Worm (Caenorhabditis elegans): ENCODE results near the gene Y53F4B.5.
A peak's percentile ranks its signal among the peaks of the same experiment; 100 is the strongest.
"Not testable (repeated sequence)": the region's sequence is repeated elsewhere in the genome, so short reads cannot be mapped to it uniquely, and the experiment has no call there.

Y53F4B.5 gene

ce11 chrII:15010366-15011235 lies 26.8 kb upstream of the Y53F4B.5 start, which contains the start of the genes Y53F4B.9 and Y53F4B.11 (continued):
- TF ChIP-seq lsy-2 (tag; optimal IDR thresholded peaks at IDR 0.05), result peak; percentile 78 to 87

- TF ChIP-seq ztf-1 (GFP tag; conservative IDR thresholded peaks at IDR 0.05) (no peak), peb-1 (tag; optimal IDR thresholded peaks at IDR 0.05) (no peak), sma-3 (GFP tag; optimal IDR thresholded peaks at IDR 0.05) (no peak), R02D3.7 (tag; optimal IDR thresholded peaks at IDR 0.05) (no peak), egl-27 (tag; optimal IDR thresholded peaks at IDR 0.05) (no peak), gmeb-1 (tag; optimal IDR thresholded peaks at IDR 0.05) (no peak), ztf-4 (tag; optimal IDR thresholded peaks at IDR 0.05) (no peak), ceh-16 (tag; optimal IDR thresholded peaks at IDR 0.05) (no peak), mbf-1 (tag; optimal IDR thresholded peaks at IDR 0.05) (no peak)
Measured at ce11 chrII:15008481-15009057, 24.8 kb upstream of the Y53F4B.5 start.

ce11 chrII:15005118-15005517 lies 21.3 kb upstream of the Y53F4B.5 start:
- no peak for TF ChIP-seq R02D3.7 (tag; optimal IDR thresholded peaks at IDR 0.05)
- no peak for TF ChIP-seq nhr-21 (tag; optimal IDR thresholded peaks at IDR 0.05)
- no peak for TF ChIP-seq elt-3 (tag; optimal IDR thresholded peaks at IDR 0.05)
- TF ChIP-seq C34F6.9 (tag; optimal IDR thresholded peaks at IDR 0.05), result no peak
- TF ChIP-seq unc-55 (GFP tag; optimal IDR thresholded peaks at IDR 0.05), result no peak
- no peak for TF ChIP-seq ceh-82 (tag; optimal IDR thresholded peaks at IDR 0.05)
- TF ChIP-seq lin-11 (tag; optimal IDR thresholded peaks at IDR 0.05), result no peak
- TF ChIP-seq alr-1 (tag; optimal IDR thresholded peaks at IDR 0.05), result no peak
- TF ChIP-seq elt-1 (tag; optimal IDR thresholded peaks at IDR 0.05), result no peak
- TF ChIP-seq skn-1 (tag; optimal IDR thresholded peaks at IDR 0.05), result no peak
- TF ChIP-seq gmeb-1 (tag; optimal IDR thresholded peaks at IDR 0.05), result no peak

- peak; percentile 56 for TF ChIP-seq unc-55 (GFP tag; optimal IDR thresholded peaks at IDR 0.05)
- TF ChIP-seq nhr-25 (tag; optimal IDR thresholded peaks at IDR 0.05), result no peak
Measured at ce11 chrII:15004538-15004937, 20.7 kb upstream of the Y53F4B.5 start.

- TF ChIP-seq nhr-11 (tag; optimal IDR thresholded peaks at IDR 0.05) (no peak), nhr-6 (tag; optimal IDR thresholded peaks at IDR 0.05) (no peak), snpc-4 (tag; optimal IDR thresholded peaks at IDR 0.05) (no peak), lin-11 (tag; optimal IDR thresholded peaks at IDR 0.05) (no peak), elt-1 (tag; optimal IDR thresholded peaks at IDR 0.05) (no peak), skn-1 (tag; optimal IDR thresholded peaks at IDR 0.05) (no peak), Y55F3AM.14 (GFP tag; optimal IDR thresholded peaks at IDR 0.05) (no peak), sma-9 (GFP tag; optimal IDR thresholded peaks at IDR 0.05) (no peak), sma-9 (tag; optimal IDR thresholded peaks at IDR 0.05) (no peak), blmp-1 (tag; optimal IDR thresholded peaks at IDR 0.05; ENCODE audit: insufficient read depth) (no peak), nhr-129 (tag; optimal IDR thresholded peaks at IDR 0.05) (no peak), ZK546.5 (tag; optimal IDR thresholded peaks at IDR 0.05) (no peak), ama-1 (optimal IDR thresholded peaks at IDR 0.05) (no peak)
Measured at ce11 chrII:15003410-15003809, 19.6 kb upstream of the Y53F4B.5 start, which contains the start of gene Y53F4B.10. Gene Y53F4B.10 (minus strand): TSS chrII:15003510.

ce11 chrII:14992598-14992997 lies 8.8 kb upstream of the Y53F4B.5 start, which contains the start of gene Y53F4B.7:
Gene Y53F4B.7 (plus strand): TSS chrII:14992898.
- not testable (repeated sequence) for TF ChIP-seq fos-1, egl-27, nhr-12 (tag; optimal IDR thresholded peaks at IDR 0.05)

Measured in whole organism, L2 larva.